Fruit fly (Drosophila melanogaster): ENCODE data around the gene CG6845.
A peak's percentile ranks its signal among the peaks of the same experiment; 100 is the strongest.

The CG6845 gene

DNA sequence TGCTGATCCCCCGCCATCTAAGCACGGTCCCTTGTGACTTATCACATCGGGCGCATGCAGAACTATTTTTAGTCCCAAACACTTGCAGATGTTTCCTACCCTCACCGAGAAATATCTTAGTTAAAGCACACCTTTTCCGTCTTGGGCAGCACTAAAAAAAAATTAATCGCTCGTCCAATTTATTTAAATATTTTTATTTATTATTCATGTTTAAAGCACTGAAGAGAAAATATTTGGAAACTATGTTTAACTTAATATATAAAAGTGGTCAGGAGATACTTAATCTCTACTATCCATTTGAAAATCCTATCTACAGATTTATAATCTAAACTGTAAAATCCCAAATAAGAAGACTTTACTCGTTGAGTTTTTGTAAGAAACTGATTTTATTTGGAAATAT is 36.3 kb upstream of the CG6845 start (continued):
- no peak for TF ChIP-seq HLH4C (GFP tag; IDR thresholded peaks at IDR 0.05; ENCODE audit: partially characterized antibody)
- no peak for TF ChIP-seq CG7786 (GFP tag; optimal IDR thresholded peaks at IDR 0.05)
- no peak for TF ChIP-seq otp (GFP tag; IDR thresholded peaks at IDR 0.05)
- TF ChIP-seq CG6689 (GFP tag; IDR thresholded peaks at IDR 0.05), result no peak
- peak; percentile 16; the same call in 1 of the 2 replicates for TF ChIP-seq ttk (GFP tag; IDR thresholded peaks at IDR 0.05)
- peak in 1 of 2 experiments; percentile 44 for TF ChIP-seq Eip74EF (GFP tag; optimal IDR thresholded peaks at IDR 0.05)
- no peak for TF ChIP-seq Mes4 (GFP tag; optimal IDR thresholded peaks at IDR 0.05)
- TF ChIP-seq sr (GFP tag; IDR thresholded peaks at IDR 0.05), result no peak
- TF ChIP-seq esg (GFP tag; conservative IDR thresholded peaks at IDR 0.05), result no peak
- TF ChIP-seq eve (GFP tag; optimal IDR thresholded peaks at IDR 0.05), result no peak
- peak; percentile 63 for TF ChIP-seq CG15601 (tag; optimal IDR thresholded peaks at IDR 0.05)
- no peak for TF ChIP-seq fru (optimal IDR thresholded peaks at IDR 0.05)
- TF ChIP-seq br (optimal IDR thresholded peaks at IDR 0.05), result no peak
- peak; percentile 71 for TF ChIP-seq Xrp1 (GFP tag; IDR thresholded peaks at IDR 0.05)
- TF ChIP-seq vnd (GFP tag; IDR thresholded peaks at IDR 0.05; ENCODE audit: partially characterized antibody), result no peak
- no peak for TF ChIP-seq pita (GFP tag; optimal IDR thresholded peaks at IDR 0.05)
- no peak for TF ChIP-seq CG16863 (GFP tag; optimal IDR thresholded peaks at IDR 0.05)
- no peak for TF ChIP-seq CG4617 (GFP tag; optimal IDR thresholded peaks at IDR 0.05; ENCODE audit: borderline replicate concordance)
- TF ChIP-seq CG17385 (GFP tag; optimal IDR thresholded peaks at IDR 0.05), result no peak
- TF ChIP-seq Antp (GFP tag; optimal IDR thresholded peaks at IDR 0.05), result no peak
- no peak for TF ChIP-seq tin (GFP tag; optimal IDR thresholded peaks at IDR 0.05)
- TF ChIP-seq dan (GFP tag; IDR thresholded peaks at IDR 0.05), result no peak
- TF ChIP-seq ac (GFP tag; optimal IDR thresholded peaks at IDR 0.05), result no peak
- TF ChIP-seq dati (GFP tag; IDR thresholded peaks at IDR 0.05), result no peak
- TF ChIP-seq pfk (GFP tag; optimal IDR thresholded peaks at IDR 0.05), result no peak
- no peak for TF ChIP-seq Bteb2 (GFP tag; optimal IDR thresholded peaks at IDR 0.05)
- no peak for TF ChIP-seq CG7357 (GFP tag; IDR thresholded peaks at IDR 0.05)
- no peak for TF ChIP-seq Hr78 (GFP tag; optimal IDR thresholded peaks at IDR 0.05)
- no peak for TF ChIP-seq pb (GFP tag; optimal IDR thresholded peaks at IDR 0.05)
- peak; percentile 21; the same call in 1 of the 2 replicates for TF ChIP-seq danr (GFP tag; IDR thresholded peaks at IDR 0.05)
- no peak for TF ChIP-seq CG17328 (GFP tag; IDR thresholded peaks at IDR 0.05)
- no peak for TF ChIP-seq cg (GFP tag; optimal IDR thresholded peaks at IDR 0.05)
- no peak for TF ChIP-seq CG18476 (GFP tag; optimal IDR thresholded peaks at IDR 0.05)
- no peak for TF ChIP-seq pan (optimal IDR thresholded peaks at IDR 0.05)
- peak in 1 of 2 experiments; percentile 23 for TF ChIP-seq pan (GFP tag; optimal IDR thresholded peaks at IDR 0.05 in 1 of 2, IDR thresholded peaks at IDR 0.05 in 1 of 2)
- no peak for TF ChIP-seq Hand (GFP tag; optimal IDR thresholded peaks at IDR 0.05)
- no peak for TF ChIP-seq CG10321 (GFP tag; IDR thresholded peaks at IDR 0.05)
- peak; percentile 62 for TF ChIP-seq CG31441 (GFP tag; IDR thresholded peaks at IDR 0.05)
- no peak for TF ChIP-seq mld (GFP tag; IDR thresholded peaks at IDR 0.05; ENCODE audit: partially characterized antibody)
- no peak for TF ChIP-seq Mrtf (GFP tag; IDR thresholded peaks at IDR 0.05)
- no peak for TF ChIP-seq ap (GFP tag; IDR thresholded peaks at IDR 0.05)
- TF ChIP-seq CG42726 (GFP tag; IDR thresholded peaks at IDR 0.05; ENCODE audit: partially characterized antibody), result no peak
- TF ChIP-seq p53 (GFP tag; optimal IDR thresholded peaks at IDR 0.05), result no peak
- no peak for TF ChIP-seq ato (GFP tag; IDR thresholded peaks at IDR 0.05; ENCODE audit: partially characterized antibody)
- TF ChIP-seq CG15073 (GFP tag; optimal IDR thresholded peaks at IDR 0.05), result no peak
- no peak for TF ChIP-seq fu2 (GFP tag; optimal IDR thresholded peaks at IDR 0.05)
- TF ChIP-seq CG5180 (GFP tag; optimal IDR thresholded peaks at IDR 0.05), result no peak
- TF ChIP-seq slbo (GFP tag; IDR thresholded peaks at IDR 0.05), result no peak
- no peak for TF ChIP-seq slou (GFP tag; optimal IDR thresholded peaks at IDR 0.05)
- no peak; the same call in 1 of the 2 replicates for TF ChIP-seq ara (GFP tag; IDR thresholded peaks at IDR 0.05)
- no peak for TF ChIP-seq C15 (GFP tag; IDR thresholded peaks at IDR 0.05)
- no peak for TF ChIP-seq CG31388 (GFP tag; optimal IDR thresholded peaks at IDR 0.05)
- TF ChIP-seq onecut (GFP tag; IDR thresholded peaks at IDR 0.05), result no peak

All from whole organism, embryonic.